Fruit fly (Drosophila melanogaster) whole organism, embryonic: ENCODE data around the gene meep.

Experiments
- ATbp ChIP-seq: fragments of 200-800 bp; sonication (Bioruptor generic); optimal IDR thresholded peaks from 2 replicates; lab custom pipeline; 2017; ENCODE audit warnings: missing biosample characterization, mild to moderate bottlenecking, missing genetic modification characterization, missing genetic modification reagents
- Aef1 ChIP-seq: fragments of 200-800 bp; sonication (Bioruptor generic); IDR thresholded peaks from 3 replicates; pipeline ENCODE4 v1.3.6; 2022; ENCODE audit warnings: missing biosample characterization, missing genetic modification characterization
- C15 ChIP-seq: fragments of 200-800 bp; sonication (Bioruptor generic); IDR thresholded peaks from 3 replicates; pipeline ENCODE4 v1.3.6; 2022; ENCODE audit warnings: missing biosample characterization, missing genetic modification characterization
- CG10321 ChIP-seq: fragments of 200-800 bp; sonication (Bioruptor generic); IDR thresholded peaks from 2 replicates; pipeline ENCODE4 v1.3.6; 2022; ENCODE audit warnings: missing biosample characterization, missing genetic modification characterization
- CG10366 ChIP-seq: fragments of 200-800 bp; sonication (Bioruptor generic); IDR thresholded peaks from 2 replicates; pipeline ENCODE4 v1.3.6; 2022; ENCODE audit warnings: missing biosample characterization, missing genetic modification characterization
- CG11504 ChIP-seq: fragments of 200-800 bp; sonication (Bioruptor generic); optimal IDR thresholded peaks from 3 replicates; lab custom pipeline; 2019; ENCODE audit warnings: missing biosample characterization, mild to moderate bottlenecking, missing genetic modification characterization, moderate library complexity
- CG12236 ChIP-seq: fragments of 200-800 bp; sonication (Bioruptor generic); optimal IDR thresholded peaks from 2 replicates; lab custom pipeline; 2016; ENCODE audit warnings: missing biosample characterization, missing genetic modification characterization
- CG13296 ChIP-seq: fragments of 200-800 bp; sonication (Bioruptor generic); optimal IDR thresholded peaks from 3 replicates; lab custom pipeline; 2018; ENCODE audit warnings: missing biosample characterization, mild to moderate bottlenecking, missing genetic modification characterization
- CG13624 ChIP-seq: fragments of 200-800 bp; sonication (Bioruptor generic); optimal IDR thresholded peaks from 2 replicates; lab custom pipeline; 2016; ENCODE audit warnings: missing biosample characterization, missing genetic modification characterization
- CG17568 ChIP-seq: fragments of 200-800 bp; sonication (Bioruptor generic); optimal IDR thresholded peaks from 2 replicates; lab custom pipeline; 2018; ENCODE audit warnings: missing biosample characterization, mild to moderate bottlenecking, missing genetic modification characterization, moderate library complexity
- CG18476 ChIP-seq: fragments of 200-800 bp; sonication (Bioruptor generic); optimal IDR thresholded peaks from 2 replicates; lab custom pipeline; 2016; ENCODE audit warnings: missing biosample characterization, mild to moderate bottlenecking, missing genetic modification characterization
- CG2712 ChIP-seq: fragments of 200-800 bp; optimal IDR thresholded peaks from 3 replicates; lab custom pipeline; 2019; ENCODE audit warnings: missing biosample characterization, mild to moderate bottlenecking, missing genetic modification characterization, moderate library complexity
- CG3847 ChIP-seq: fragments of 200-800 bp; sonication (Bioruptor generic); IDR thresholded peaks from 2 replicates; pipeline ENCODE4 v1.3.6; 2022; ENCODE audit warnings: missing biosample characterization, missing genetic modification characterization
- CG4328 ChIP-seq: fragments of 200-800 bp; sonication (Bioruptor generic); optimal IDR thresholded peaks from 3 replicates; lab custom pipeline; 2017; ENCODE audit warnings: missing biosample characterization, missing genetic modification reagents, missing genetic modification characterization
- CG6813 ChIP-seq: fragments of 200-800 bp; sonication (Bioruptor generic); optimal IDR thresholded peaks from 2 replicates; lab custom pipeline; 2017; ENCODE audit warnings: missing biosample characterization, missing genetic modification characterization, mild to moderate bottlenecking, moderate library complexity, missing genetic modification reagents
- CG7372 ChIP-seq: fragments of 200-800 bp; sonication (Bioruptor generic); IDR thresholded peaks from 2 replicates; pipeline ENCODE4 v1.3.6; 2022; ENCODE audit warnings: missing biosample characterization, missing genetic modification characterization
- CG7839 ChIP-seq: fragments of 200-800 bp; sonication (Bioruptor generic); optimal IDR thresholded peaks from 3 replicates; lab custom pipeline; 2018; ENCODE audit warnings: missing biosample characterization, mild to moderate bottlenecking, missing genetic modification characterization, moderate library complexity
- CG8944 ChIP-seq: fragments of 200-800 bp; sonication (Bioruptor generic); optimal IDR thresholded peaks from 3 replicates; lab custom pipeline; 2016; ENCODE audit warnings: missing biosample characterization, missing genetic modification characterization
- D19B ChIP-seq: fragments of 200-800 bp; sonication (Bioruptor generic); optimal IDR thresholded peaks from 2 replicates; lab custom pipeline; 2017; ENCODE audit warnings: missing biosample characterization, mild to moderate bottlenecking, missing genetic modification characterization
- Dll ChIP-seq: fragments of 200-800 bp; sonication (Bioruptor generic); IDR thresholded peaks from 4 replicates; pipeline ENCODE4 v1.3.6; 2022; ENCODE audit warnings: missing biosample characterization, missing genetic modification characterization; ENCODE audit not compliant: partially characterized antibody
- Dref ChIP-seq: fragments of 200-800 bp; sonication (Bioruptor generic); IDR thresholded peaks from 2 replicates; pipeline ENCODE4 v1.3.6; 2022; ENCODE audit warnings: missing biosample characterization, missing genetic modification characterization
- Fer1 ChIP-seq: fragments of 200-800 bp; sonication (Bioruptor generic); optimal IDR thresholded peaks from 2 replicates; lab custom pipeline; 2017; ENCODE audit warnings: missing biosample characterization, mild to moderate bottlenecking, missing genetic modification characterization
- Gsc ChIP-seq: fragments of 200-800 bp; sonication (Bioruptor generic); IDR thresholded peaks from 2 replicates; pipeline ENCODE4 v1.3.6; 2022; ENCODE audit warnings: missing biosample characterization, missing genetic modification characterization
- HLHmδ ChIP-seq: fragments of 200-800 bp; sonication (Bioruptor generic); optimal IDR thresholded peaks from 2 replicates; lab custom pipeline; 2018; ENCODE audit warnings: missing biosample characterization, mild to moderate bottlenecking, missing genetic modification characterization, moderate library complexity
- Kr ChIP-seq: fragments of 200-800 bp; sonication (Bioruptor generic); optimal IDR thresholded peaks from 2 replicates; lab custom pipeline; 2017; ENCODE audit warnings: missing biosample characterization, mild to moderate bottlenecking, missing genetic modification characterization
- Lim3 ChIP-seq: fragments of 200-800 bp; sonication (Bioruptor generic); IDR thresholded peaks from 2 replicates; pipeline ENCODE4 v1.3.6; 2022; ENCODE audit warnings: missing biosample characterization, missing genetic modification characterization
- Lpt ChIP-seq: fragments of >200 bp; optimal IDR thresholded peaks from 2 replicates; lab custom pipeline; 2018; ENCODE audit warnings: missing biosample characterization, missing genetic modification characterization
- Med ChIP-seq: fragments of 200-800 bp; sonication (Bioruptor generic); peaks from one replicate; lab custom pipeline; 2016; ENCODE audit warnings: missing biosample characterization, missing genetic modification characterization, mild to moderate bottlenecking, inconsistent platforms, moderate library complexity
- NK7.1 ChIP-seq: fragments of 200-800 bp; sonication (Bioruptor generic); optimal IDR thresholded peaks from 3 replicates; lab custom pipeline; 2016; ENCODE audit warnings: missing biosample characterization, missing genetic modification characterization
- Nf-YB ChIP-seq: fragments of 200-800 bp; sonication (Bioruptor generic); optimal IDR thresholded peaks from 3 replicates; lab custom pipeline; 2019; ENCODE audit warnings: missing biosample characterization, mild to moderate bottlenecking, missing genetic modification characterization, moderate library complexity
- amos ChIP-seq: fragments of 200-800 bp; sonication (Bioruptor generic); IDR thresholded peaks from 2 replicates; pipeline ENCODE4 v1.3.6; 2022; ENCODE audit warnings: missing biosample characterization, missing genetic modification characterization; ENCODE audit not compliant: partially characterized antibody
- aop ChIP-seq: fragments of 200-800 bp; sonication (Bioruptor generic); IDR thresholded peaks from 2 replicates; pipeline ENCODE4 v1.3.6; 2022; ENCODE audit warnings: missing biosample characterization, missing genetic modification characterization
- ara ChIP-seq: fragments of 200-800 bp; sonication (Bioruptor generic); IDR thresholded peaks from 2 replicates; pipeline ENCODE4 v1.3.6; 2022; ENCODE audit warnings: missing biosample characterization, missing genetic modification characterization
- bab2 ChIP-seq: fragments of 200-800 bp; sonication (Bioruptor generic); optimal IDR thresholded peaks from 2 replicates; lab custom pipeline; 2016; ENCODE audit warnings: missing biosample characterization, missing genetic modification characterization
- br ChIP-seq: fragments of >200 bp; optimal IDR thresholded peaks from 2 replicates; lab custom pipeline; 2017
- corto ChIP-seq: fragments of 200-800 bp; sonication (Bioruptor generic); optimal IDR thresholded peaks from 2 replicates; lab custom pipeline; 2016; ENCODE audit warnings: missing biosample characterization, mild to moderate bottlenecking, missing genetic modification characterization, moderate library complexity
- crp ChIP-seq, 2 experiments: fragments of 200-800 bp; sonication (Bioruptor generic); optimal IDR thresholded peaks; 2 replicates in 1 of 2; 3 replicates in 1 of 2; lab custom pipeline; 2017; ENCODE audit warnings: missing biosample characterization in 2 of 2, missing genetic modification characterization in 2 of 2, mild to moderate bottlenecking in 1 of 2, moderate library complexity in 1 of 2
- dm ChIP-seq: fragments of 200-800 bp; sonication (Bioruptor generic); optimal IDR thresholded peaks from 3 replicates; lab custom pipeline; 2016; ENCODE audit warnings: missing biosample characterization, missing genetic modification characterization
- dmrt11E ChIP-seq: fragments of 200-800 bp; sonication (Bioruptor generic); optimal IDR thresholded peaks from 3 replicates; lab custom pipeline; 2018; ENCODE audit warnings: missing biosample characterization, mild to moderate bottlenecking, missing genetic modification characterization, moderate library complexity
- fru ChIP-seq: fragments of >200 bp; optimal IDR thresholded peaks from 2 replicates; lab custom pipeline; 2017
- gem ChIP-seq: fragments of 200-800 bp; sonication (Bioruptor generic); optimal IDR thresholded peaks from 2 replicates; lab custom pipeline; 2019; ENCODE audit warnings: missing biosample characterization, mild to moderate bottlenecking, missing genetic modification characterization, moderate library complexity
- gfzf ChIP-seq: fragments of 200-800 bp; sonication (Bioruptor generic); optimal IDR thresholded peaks from 2 replicates; lab custom pipeline; 2016; ENCODE audit warnings: missing biosample characterization, mild to moderate bottlenecking, missing genetic modification characterization, moderate library complexity
- h ChIP-seq: fragments of >200 bp; optimal IDR thresholded peaks from 2 replicates; lab custom pipeline; 2017
- hth ChIP-seq: fragments of >200 bp; optimal IDR thresholded peaks from 2 replicates; lab custom pipeline; 2017; ENCODE audit warnings: inconsistent platforms
- inv ChIP-seq: fragments of 200-800 bp; sonication (Bioruptor generic); IDR thresholded peaks from 2 replicates; pipeline ENCODE4 v1.3.6; 2022; ENCODE audit warnings: missing biosample characterization, missing genetic modification characterization; ENCODE audit not compliant: partially characterized antibody
- jigr1 ChIP-seq: fragments of 200-800 bp; sonication (Bioruptor generic); IDR thresholded peaks from 3 replicates; pipeline ENCODE4 v1.3.6; 2022; ENCODE audit warnings: missing biosample characterization, missing genetic modification characterization
- kay ChIP-seq: fragments of 200-800 bp; sonication (Bioruptor generic); optimal IDR thresholded peaks from 2 replicates; lab custom pipeline; 2016; ENCODE audit warnings: missing biosample characterization, missing genetic modification characterization
- nmo ChIP-seq: fragments of 200-800 bp; sonication (Bioruptor generic); optimal IDR thresholded peaks from 2 replicates; lab custom pipeline; 2018; ENCODE audit warnings: missing biosample characterization, mild to moderate bottlenecking, missing genetic modification characterization, moderate library complexity
- ro ChIP-seq: fragments of 200-800 bp; sonication (Bioruptor generic); IDR thresholded peaks from 2 replicates; pipeline ENCODE4 v1.3.6; 2022; ENCODE audit warnings: missing biosample characterization, missing genetic modification characterization
- run ChIP-seq: fragments of 200-800 bp; sonication (Bioruptor generic); optimal IDR thresholded peaks from 3 replicates; lab custom pipeline; 2018; ENCODE audit warnings: missing biosample characterization, mild to moderate bottlenecking, missing genetic modification characterization
- slou ChIP-seq: fragments of 200-800 bp; sonication (Bioruptor generic); optimal IDR thresholded peaks from 3 replicates; lab custom pipeline; 2016; ENCODE audit warnings: missing biosample characterization, missing genetic modification characterization
- twi ChIP-seq: fragments of 200-800 bp; optimal IDR thresholded peaks from 2 replicates; lab custom pipeline; 2019; ENCODE audit warnings: missing biosample characterization, mild to moderate bottlenecking, missing genetic modification characterization, moderate library complexity
- zen2 ChIP-seq: fragments of 200-800 bp; sonication (Bioruptor generic); IDR thresholded peaks from 3 replicates; pipeline ENCODE4 v1.3.6; 2022; ENCODE audit warnings: missing biosample characterization, missing genetic modification characterization; ENCODE audit not compliant: partially characterized antibody

Gene meep

dm6 chr3L:1166266-1166665 lies 36.6 kb downstream of the meep start (continued):
- TF ChIP-seq CG2712: peak; percentile 26
- peak; percentile 56 for TF ChIP-seq CG11504
- no peak for TF ChIP-seq Dll (GFP tag; lab: Robert Waterston, UW)
- no peak for TF ChIP-seq ro
- peak; percentile 62 for TF ChIP-seq CG4328 (GFP tag; lab: Kevin White, UChicago)
- TF ChIP-seq inv (GFP tag; lab: Robert Waterston, UW): no peak
- no peak for TF ChIP-seq nmo (GFP tag; lab: Kevin White, UChicago)
- no peak; the same call in 1 of the 2 replicates for TF ChIP-seq CG10366 (GFP tag; lab: Robert Waterston, UW)
- no peak for TF ChIP-seq Gsc (GFP tag; lab: Robert Waterston, UW)
- TF ChIP-seq CG17568 (GFP tag; lab: Kevin White, UChicago): peak; percentile 84
- peak; percentile 39 for TF ChIP-seq CG12236 (GFP tag; lab: Kevin White, UChicago)
- peak; percentile 58 for TF ChIP-seq dmrt11E (tag; lab: Kevin White, UChicago)
- no peak for TF ChIP-seq NK7.1
- peak; percentile 10 for TF ChIP-seq HLHmδ (GFP tag; lab: Kevin White, UChicago)
- no peak for TF ChIP-seq CG8944 (GFP tag; lab: Kevin White, UChicago)
- no peak for TF ChIP-seq Dref (GFP tag; lab: Robert Waterston, UW)
- TF ChIP-seq D19B: no peak
- no peak for TF ChIP-seq zen2
- no peak for TF ChIP-seq crp (GFP tag; optimal IDR thresholded peaks at IDR 0.05; lab: Kevin White, UChicago)
- no peak for TF ChIP-seq amos (GFP tag; lab: Robert Waterston, UW)
- peak; percentile 94 for TF ChIP-seq Kr
- no peak for TF ChIP-seq slou (GFP tag; lab: Kevin White, UChicago)
- no peak for TF ChIP-seq fru (lab: Kevin White, UChicago)
- TF ChIP-seq CG3847 (GFP tag; lab: Robert Waterston, UW): no peak
- no peak for TF ChIP-seq CG13624 (GFP tag; lab: Kevin White, UChicago)
- TF ChIP-seq C15: no peak
- no peak for TF ChIP-seq dm (GFP tag; lab: Kevin White, UChicago)
- no peak for TF ChIP-seq Lim3 (GFP tag; lab: Robert Waterston, UW)
- TF ChIP-seq br (lab: Kevin White, UChicago): no peak
- TF ChIP-seq CG18476 (GFP tag; lab: Kevin White, UChicago): peak; percentile 41
- TF ChIP-seq h (lab: Kevin White, UChicago): no peak
- peak; percentile 41 for TF ChIP-seq Nf-YB (GFP tag; lab: Kevin White, UChicago)
- TF ChIP-seq Med (GFP tag; lab: Kevin White, UChicago): peak; percentile 81
- peak; percentile 84 for TF ChIP-seq ara (GFP tag; lab: Robert Waterston, UW)
- no peak for TF ChIP-seq aop
- peak; percentile 3 for TF ChIP-seq CG13296
- TF ChIP-seq gem: peak; percentile 37
- TF ChIP-seq gfzf (GFP tag; lab: Kevin White, UChicago): no peak
- no peak for TF ChIP-seq CG10321 (GFP tag; lab: Robert Waterston, UW)
- TF ChIP-seq bab2 (GFP tag; lab: Kevin White, UChicago): peak; percentile 79
- TF ChIP-seq corto (GFP tag; lab: Kevin White, UChicago): no peak
- TF ChIP-seq CG7372: no peak
- TF ChIP-seq hth (lab: Kevin White, UChicago): no peak
- peak; percentile 39 for TF ChIP-seq run
- TF ChIP-seq Fer1 (GFP tag; lab: Kevin White, UChicago): peak; percentile 40
- peak; percentile 96 for TF ChIP-seq ATbp
- TF ChIP-seq twi: no peak
- TF ChIP-seq Aef1 (GFP tag; lab: Robert Waterston, UW): no peak
- no peak for TF ChIP-seq jigr1 (GFP tag; lab: Robert Waterston, UW)
- TF ChIP-seq CG7839 (tag; lab: Kevin White, UChicago): peak; percentile 0
- TF ChIP-seq kay (GFP tag; lab: Kevin White, UChicago): no peak
- no peak for TF ChIP-seq Lpt (GFP tag; lab: Kevin White, UChicago)
- TF ChIP-seq CG6813: peak; percentile 90
